Fruit fly (Drosophila melanogaster): ENCODE measurements around the gene CG32590.

DNA sequence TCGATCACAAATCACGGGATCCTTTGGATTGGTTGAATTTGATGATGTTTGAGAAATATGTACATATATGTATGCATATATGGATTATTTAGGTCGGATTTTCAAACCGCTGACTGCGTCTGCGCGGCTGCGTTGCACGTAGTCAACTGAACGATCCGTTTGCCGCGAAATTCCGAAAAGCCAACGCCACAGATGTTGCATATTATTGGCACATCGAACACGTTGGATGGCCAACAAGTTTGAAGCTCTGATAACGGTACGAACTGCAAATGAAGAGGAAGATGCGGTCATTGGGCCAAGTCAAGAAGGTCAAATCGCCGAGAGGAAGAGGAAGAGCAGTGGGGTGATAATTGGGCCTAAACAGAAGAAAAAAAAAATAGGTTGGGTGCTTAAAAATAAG is 32.1 kb upstream of the CG32590 start, which contains the start of gene CG9518:
- no peak for TF ChIP-seq h (GFP tag; optimal IDR thresholded peaks at IDR 0.05)
- TF ChIP-seq Myc (optimal IDR thresholded peaks at IDR 0.05): no peak
- no peak for TF ChIP-seq ey (GFP tag; optimal IDR thresholded peaks at IDR 0.05)
- TF ChIP-seq OdsH (GFP tag; optimal IDR thresholded peaks at IDR 0.05): no peak
- no peak for TF ChIP-seq Abd-B (GFP tag; optimal IDR thresholded peaks at IDR 0.05)
- no peak for TF ChIP-seq GATAd (GFP tag; optimal IDR thresholded peaks at IDR 0.05)
- no peak for TF ChIP-seq Hnf4 (GFP tag; optimal IDR thresholded peaks at IDR 0.05)
- no peak for TF ChIP-seq Hr78 (GFP tag; optimal IDR thresholded peaks at IDR 0.05)
- TF ChIP-seq Dfd (GFP tag; optimal IDR thresholded peaks at IDR 0.05): no peak
